Worm (Caenorhabditis elegans) whole organism, L3 larva: ENCODE measurements around the gene str-249.
A peak's percentile ranks its signal among the peaks of the same experiment; 100 is the strongest.

Experiments
- R02D3.7 ChIP-seq: fragments of 150-350 bp; optimal IDR thresholded peaks from 2 replicates; lab custom pipeline; 2014; ENCODE audit warnings: missing biosample characterization, missing genetic modification characterization
- ama-1 ChIP-seq: fragments of 150-350 bp; optimal IDR thresholded peaks from 2 replicates; lab custom pipeline; 2018
- ceh-16 ChIP-seq: sonication (generic microtip); optimal IDR thresholded peaks from 2 replicates; lab custom pipeline; 2017; ENCODE audit warnings: missing biosample characterization, missing genetic modification characterization
- ceh-28 ChIP-seq: fragments of 150-350 bp; optimal IDR thresholded peaks from 2 replicates; lab custom pipeline; 2014; ENCODE audit warnings: missing biosample characterization, missing genetic modification reagents, missing genetic modification characterization
- ceh-82 ChIP-seq: fragments of 150-350 bp; optimal IDR thresholded peaks from 2 replicates; lab custom pipeline; 2014; ENCODE audit warnings: missing biosample characterization, missing genetic modification characterization
- ceh-9 ChIP-seq: sonication (generic microtip); optimal IDR thresholded peaks from 2 replicates; lab custom pipeline; 2018; ENCODE audit warnings: missing biosample characterization, missing genetic modification characterization
- daf-12 ChIP-seq: fragments of 150-350 bp; optimal IDR thresholded peaks from 2 replicates; lab custom pipeline; 2014; ENCODE audit warnings: missing biosample characterization, missing genetic modification reagents, missing genetic modification characterization
- elt-1 ChIP-seq: fragments of 150-350 bp; optimal IDR thresholded peaks from 2 replicates; lab custom pipeline; 2014; ENCODE audit warnings: missing biosample characterization, missing genetic modification characterization
- elt-2 ChIP-seq: sonication (generic microtip); optimal IDR thresholded peaks from 2 replicates; lab custom pipeline; 2016; ENCODE audit warnings: missing genetic modification reagents, mild to moderate bottlenecking, missing genetic modification characterization, missing compliant biosample characterization
- elt-3 ChIP-seq, 3 experiments: fragments of 150-350 bp in 1 of 3; sonication (generic microtip) in 2 of 3; optimal IDR thresholded peaks; 2 replicates in 2 of 3; 4 replicates in 1 of 3; lab custom pipeline; 2014 to 2017; ENCODE audit warnings: missing biosample characterization in 3 of 3, missing genetic modification characterization in 3 of 3
- fkh-10 ChIP-seq: sonication (generic microtip); optimal IDR thresholded peaks from 2 replicates; lab custom pipeline; 2017; ENCODE audit warnings: missing biosample characterization, missing genetic modification reagents, missing genetic modification characterization
- fkh-2 ChIP-seq: fragments of 150-350 bp; optimal IDR thresholded peaks from 2 replicates; lab custom pipeline; 2014; ENCODE audit warnings: missing biosample characterization, missing genetic modification reagents, missing genetic modification characterization
- fos-1 ChIP-seq: fragments of 150-350 bp; optimal IDR thresholded peaks from 2 replicates; lab custom pipeline; 2014; ENCODE audit warnings: missing biosample characterization, missing genetic modification characterization
- hmg-11 ChIP-seq: sonication (generic microtip); optimal IDR thresholded peaks from 2 replicates; lab custom pipeline; 2016; ENCODE audit warnings: missing genetic modification characterization, missing compliant biosample characterization
- jun-1 ChIP-seq: fragments of 150-350 bp; optimal IDR thresholded peaks from 2 replicates; lab custom pipeline; 2014; ENCODE audit warnings: missing biosample characterization, missing genetic modification reagents, missing genetic modification characterization
- lin-15B ChIP-seq: fragments of 150-350 bp; optimal IDR thresholded peaks from 2 replicates; lab custom pipeline; 2014; ENCODE audit warnings: missing biosample characterization, missing genetic modification characterization
- lin-39 ChIP-seq: fragments of 150-350 bp; optimal IDR thresholded peaks from 2 replicates; lab custom pipeline; 2018; ENCODE audit warnings: missing biosample characterization, missing genetic modification reagents, missing genetic modification characterization
- mdl-1 ChIP-seq: fragments of 150-350 bp; optimal IDR thresholded peaks from 2 replicates; lab custom pipeline; 2014; ENCODE audit warnings: missing biosample characterization, missing genetic modification characterization
- mml-1 ChIP-seq: fragments of 150-350 bp; sonication (generic microtip); optimal IDR thresholded peaks from 3 replicates; lab custom pipeline; 2014; ENCODE audit warnings: missing biosample characterization, missing genetic modification characterization
- nfya-1 ChIP-seq: sonication (generic microtip); optimal IDR thresholded peaks from 2 replicates; lab custom pipeline; 2017; ENCODE audit warnings: missing genetic modification characterization, mild to moderate bottlenecking, missing compliant biosample characterization, antibody characterized with exemption, moderate library complexity; ENCODE audit not compliant: insufficient read depth
- nhr-11 ChIP-seq: fragments of 150-350 bp; optimal IDR thresholded peaks from 2 replicates; lab custom pipeline; 2014; ENCODE audit warnings: missing biosample characterization, missing genetic modification characterization
- nhr-12 ChIP-seq: fragments of 150-350 bp; optimal IDR thresholded peaks from 2 replicates; lab custom pipeline; 2014; ENCODE audit warnings: missing biosample characterization, missing genetic modification characterization
- nhr-23 ChIP-seq: fragments of 150-350 bp; optimal IDR thresholded peaks from 2 replicates; lab custom pipeline; 2014; ENCODE audit warnings: missing biosample characterization, missing genetic modification reagents, missing genetic modification characterization
- nhr-237 ChIP-seq: fragments of 150-350 bp; optimal IDR thresholded peaks from 2 replicates; lab custom pipeline; 2014; ENCODE audit warnings: missing biosample characterization, missing genetic modification characterization
- nhr-25 ChIP-seq: sonication (generic microtip); optimal IDR thresholded peaks from 2 replicates; lab custom pipeline; 2017; ENCODE audit warnings: missing biosample characterization, missing genetic modification characterization
- nhr-28 ChIP-seq: fragments of 150-350 bp; optimal IDR thresholded peaks from 2 replicates; lab custom pipeline; 2014; ENCODE audit warnings: missing biosample characterization, missing genetic modification characterization
- nhr-43 ChIP-seq: sonication (generic microtip); optimal IDR thresholded peaks from 2 replicates; lab custom pipeline; 2016; ENCODE audit warnings: mild to moderate bottlenecking, missing genetic modification characterization, missing compliant biosample characterization; ENCODE audit not compliant: poor library complexity, severe bottlenecking
- nhr-67 ChIP-seq: fragments of 150-350 bp; optimal IDR thresholded peaks from 2 replicates; lab custom pipeline; 2014; ENCODE audit warnings: missing biosample characterization, missing genetic modification characterization
- nhr-76 ChIP-seq: fragments of 150-350 bp; sonication (generic microtip); optimal IDR thresholded peaks from 5 replicates; lab custom pipeline; 2014; ENCODE audit warnings: missing biosample characterization, missing genetic modification characterization
- nhr-77 ChIP-seq: fragments of 150-350 bp; optimal IDR thresholded peaks from 2 replicates; lab custom pipeline; 2014; ENCODE audit warnings: missing biosample characterization, missing genetic modification characterization
- pha-4 ChIP-seq: fragments of 150-350 bp; optimal IDR thresholded peaks from 2 replicates; lab custom pipeline; 2014; ENCODE audit warnings: missing biosample characterization, missing genetic modification reagents, missing genetic modification characterization
- pqm-1 ChIP-seq: fragments of 150-350 bp; optimal IDR thresholded peaks from 2 replicates; lab custom pipeline; 2017; ENCODE audit warnings: missing biosample characterization, missing genetic modification characterization, inconsistent platforms
- sea-2 ChIP-seq: fragments of 150-350 bp; sonication (generic microtip); optimal IDR thresholded peaks from 4 replicates; lab custom pipeline; 2014; ENCODE audit warnings: missing biosample characterization, missing genetic modification reagents, missing genetic modification characterization
- skn-1 ChIP-seq: fragments of 150-350 bp; optimal IDR thresholded peaks from 2 replicates; lab custom pipeline; 2014; ENCODE audit warnings: missing biosample characterization, missing genetic modification characterization
- snpc-4 ChIP-seq: fragments of 150-350 bp; optimal IDR thresholded peaks from 2 replicates; lab custom pipeline; 2014; ENCODE audit warnings: missing biosample characterization, missing genetic modification characterization
- tbx-2 ChIP-seq: sonication (generic microtip); optimal IDR thresholded peaks from 2 replicates; lab custom pipeline; 2016; ENCODE audit warnings: mild to moderate bottlenecking, missing genetic modification characterization, missing compliant biosample characterization
- unc-62 ChIP-seq: fragments of 150-350 bp; sonication (generic microtip); optimal IDR thresholded peaks from 4 replicates; lab custom pipeline; 2014; ENCODE audit warnings: missing biosample characterization, missing genetic modification reagents, missing genetic modification characterization
- zag-1 ChIP-seq: fragments of 150-350 bp; optimal IDR thresholded peaks from 2 replicates; lab custom pipeline; 2014; ENCODE audit warnings: missing biosample characterization, missing genetic modification characterization
- ztf-4 ChIP-seq: fragments of 150-350 bp; optimal IDR thresholded peaks from 2 replicates; lab custom pipeline; 2014; ENCODE audit warnings: missing biosample characterization, missing genetic modification characterization

str-249 gene

DNA sequence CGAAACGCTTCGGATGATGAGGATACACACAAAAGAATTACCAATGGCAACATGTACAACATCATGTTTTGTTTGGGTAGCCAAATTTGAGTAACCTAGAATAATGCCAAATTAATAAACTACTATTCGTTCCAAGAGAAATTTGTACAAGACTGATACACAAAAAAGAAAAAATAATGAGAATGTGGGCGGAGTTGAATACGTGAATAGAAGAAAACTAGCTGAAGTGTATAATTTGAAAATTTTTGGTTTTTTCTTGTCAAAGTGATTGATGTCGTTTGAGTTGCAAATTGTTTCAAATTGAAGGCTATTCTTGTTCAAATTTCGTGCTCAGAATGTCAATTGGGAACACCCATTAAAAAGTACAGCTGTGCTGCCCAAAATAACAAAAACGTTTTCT, 5.1 kb upstream of the str-249 start, which contains the start of gene R13A1.5:
Gene R13A1.5, minus strand, starts transcription at position 101 of the 400 bp plus-strand sequence.
- TF ChIP-seq nhr-23 (no peak), unc-62 (GFP tag; lab: Kevin White, UChicago) (no peak), lin-15B (tag; lab: Kevin White, UChicago) (no peak), nfya-1 (no peak), nhr-76 (no peak), elt-2 (tag; lab: Kevin White, UChicago) (no peak), lin-39 (tag; lab: Kevin White, UChicago) (no peak), nhr-43 (tag; lab: Kevin White, UChicago) (no peak), mdl-1 (tag; lab: Kevin White, UChicago) (no peak), zag-1 (tag; lab: Kevin White, UChicago) (no peak), hmg-11 (no peak), ceh-82 (tag; lab: Kevin White, UChicago) (no peak), skn-1 (tag; lab: Kevin White, UChicago) (no peak), R02D3.7 (tag; lab: Kevin White, UChicago) (no peak), jun-1 (tag; lab: Kevin White, UChicago) (no peak), fos-1 (tag; lab: Kevin White, UChicago) (no peak), fkh-2 (tag; lab: Kevin White, UChicago) (no peak)

DNA sequence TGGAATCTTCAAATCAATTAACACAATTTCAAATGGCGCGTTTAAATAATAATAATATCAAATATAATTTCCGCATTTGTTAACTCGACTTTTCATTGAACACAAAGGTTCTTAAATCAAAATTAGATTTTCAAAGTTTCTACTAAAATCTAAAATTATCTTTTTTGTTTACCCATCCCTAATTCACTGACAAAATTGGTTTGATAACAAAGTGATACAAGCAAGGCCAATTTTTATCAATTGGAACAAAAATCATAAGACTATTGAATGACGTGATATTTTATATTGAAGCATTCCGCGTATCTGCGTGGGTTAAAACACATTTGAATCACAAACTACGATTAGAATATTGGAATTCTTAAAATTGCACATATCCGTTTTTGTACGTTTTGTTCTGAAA, 3.8 kb upstream of the str-249 start:
- TF ChIP-seq nhr-23 (no peak), mml-1 (no peak), ceh-82 (tag; lab: Kevin White, UChicago) (no peak), nhr-43 (tag; lab: Kevin White, UChicago) (no peak), snpc-4 (tag; lab: Kevin White, UChicago) (no peak), pqm-1 (tag; lab: Kevin White, UChicago) (peak; percentile 94), ama-1 (lab: Kevin White, UChicago) (no peak), ceh-9 (tag; lab: Kevin White, UChicago) (no peak), zag-1 (tag; lab: Kevin White, UChicago) (no peak), nhr-67 (no peak), tbx-2 (tag; lab: Kevin White, UChicago) (no peak), daf-12 (tag; lab: Kevin White, UChicago) (no peak), sea-2 (GFP tag; lab: Kevin White, UChicago) (no peak), nhr-28 (tag; lab: Kevin White, UChicago) (no peak), fkh-2 (tag; lab: Kevin White, UChicago) (no peak), ceh-28 (tag; lab: Kevin White, UChicago) (peak; percentile 18), fos-1 (tag; lab: Kevin White, UChicago) (no peak), nhr-25 (tag; lab: Kevin White, UChicago) (no peak), fkh-10 (GFP tag; lab: Kevin White, UChicago) (no peak), jun-1 (tag; lab: Kevin White, UChicago) (peak; percentile 77), nhr-237 (no peak), elt-1 (tag; lab: Kevin White, UChicago) (no peak), nhr-11 (tag; lab: Kevin White, UChicago) (no peak), lin-39 (tag; lab: Kevin White, UChicago) (no peak), ztf-4 (tag; lab: Kevin White, UChicago) (no peak), elt-3 (tag; optimal IDR thresholded peaks at IDR 0.05; lab: Kevin White, UChicago) (peak in 1 of 3 experiments; percentile 21), nhr-12 (tag; lab: Kevin White, UChicago) (no peak), ceh-16 (tag; lab: Kevin White, UChicago) (no peak), nfya-1 (no peak), nhr-77 (tag; lab: Kevin White, UChicago) (no peak), pha-4 (tag; lab: Kevin White, UChicago) (no peak), elt-2 (tag; lab: Kevin White, UChicago) (peak; percentile 94)
- TF ChIP-seq, all 47 proteins: peak for 5
